Worm (Caenorhabditis elegans) whole organism, L2 larva: ENCODE data around the gene R13H4.7.

ENCODE experiments used
- C34F6.9 ChIP-seq: fragments of 150-350 bp; optimal IDR thresholded peaks from 2 replicates; lab custom pipeline; 2014; ENCODE audit warnings: missing biosample characterization, missing genetic modification characterization
- F13H6.1 ChIP-seq: sonication (generic microtip); optimal IDR thresholded peaks from 2 replicates; lab custom pipeline; 2016; ENCODE audit warnings: missing genetic modification characterization, missing compliant biosample characterization
- Y55F3AM.14 ChIP-seq: fragments of 200-800 bp; sonication (Bioruptor generic); optimal IDR thresholded peaks from 2 replicates; lab custom pipeline; 2018; ENCODE audit warnings: mild to moderate bottlenecking, missing genetic modification characterization, missing compliant biosample characterization
- ZK546.5 ChIP-seq: sonication (generic microtip); optimal IDR thresholded peaks from 2 replicates; lab custom pipeline; 2017; ENCODE audit warnings: missing biosample characterization, missing genetic modification characterization
- alr-1 ChIP-seq: fragments of 150-350 bp; optimal IDR thresholded peaks from 2 replicates; lab custom pipeline; 2014; ENCODE audit warnings: missing biosample characterization, missing genetic modification characterization
- aly-2 ChIP-seq: fragments of 150-350 bp; optimal IDR thresholded peaks from 2 replicates; lab custom pipeline; 2014; ENCODE audit warnings: missing biosample characterization, missing genetic modification characterization
- ama-1 ChIP-seq: fragments of 150-350 bp; optimal IDR thresholded peaks from 2 replicates; lab custom pipeline; 2018; ENCODE audit warnings: inconsistent platforms
- blmp-1 ChIP-seq: sonication (generic microtip); optimal IDR thresholded peaks from 2 replicates; lab custom pipeline; 2017; ENCODE audit warnings: missing genetic modification characterization, mild to moderate bottlenecking, missing compliant biosample characterization, antibody characterized with exemption, moderate library complexity; ENCODE audit not compliant: insufficient read depth
- ceh-82 ChIP-seq: fragments of 150-350 bp; optimal IDR thresholded peaks from 2 replicates; lab custom pipeline; 2014; ENCODE audit warnings: missing biosample characterization, missing genetic modification characterization
- dmd-4 ChIP-seq: sonication (generic microtip); optimal IDR thresholded peaks from 2 replicates; lab custom pipeline; 2017; ENCODE audit warnings: missing biosample characterization, missing genetic modification characterization
- egl-27 ChIP-seq: sonication (generic microtip); optimal IDR thresholded peaks from 3 replicates; lab custom pipeline; 2017; ENCODE audit warnings: missing biosample characterization, missing genetic modification reagents, missing genetic modification characterization
- elt-1 ChIP-seq: fragments of 150-350 bp; optimal IDR thresholded peaks from 2 replicates; lab custom pipeline; 2014; ENCODE audit warnings: missing biosample characterization, missing genetic modification characterization
- elt-3 ChIP-seq: sonication (generic microtip); optimal IDR thresholded peaks from 2 replicates; lab custom pipeline; 2017; ENCODE audit warnings: missing biosample characterization, missing genetic modification characterization
- fos-1 ChIP-seq: fragments of 150-350 bp; optimal IDR thresholded peaks from 2 replicates; lab custom pipeline; 2014; ENCODE audit warnings: missing biosample characterization, missing genetic modification characterization
- gmeb-1 ChIP-seq: fragments of 150-350 bp; optimal IDR thresholded peaks from 2 replicates; lab custom pipeline; 2014; ENCODE audit warnings: missing biosample characterization, missing genetic modification characterization
- lin-11 ChIP-seq: fragments of 150-350 bp; sonication (generic microtip); optimal IDR thresholded peaks from 2 replicates; lab custom pipeline; 2014; ENCODE audit warnings: missing biosample characterization, missing genetic modification characterization, inconsistent platforms, mixed read lengths
- lin-13 ChIP-seq: fragments of 150-350 bp; optimal IDR thresholded peaks from 2 replicates; lab custom pipeline; 2014; ENCODE audit warnings: missing biosample characterization, missing genetic modification reagents, missing genetic modification characterization
- lin-39 ChIP-seq: fragments of 150-350 bp; optimal IDR thresholded peaks from 2 replicates; lab custom pipeline; 2014; ENCODE audit warnings: missing biosample characterization, missing genetic modification reagents, missing genetic modification characterization
- mab-5 ChIP-seq: fragments of 150-350 bp; optimal IDR thresholded peaks from 2 replicates; lab custom pipeline; 2014; ENCODE audit warnings: missing biosample characterization, missing genetic modification characterization
- mbf-1 ChIP-seq: sonication (generic microtip); optimal IDR thresholded peaks from 2 replicates; lab custom pipeline; 2017; ENCODE audit warnings: missing biosample characterization, missing genetic modification characterization
- mdl-1 ChIP-seq, 2 experiments: fragments of 150-350 bp in 1 of 2; sonication (generic microtip) in 1 of 2; optimal IDR thresholded peaks; 2 replicates each; lab custom pipeline; 2017; ENCODE audit warnings: missing biosample characterization in 2 of 2, missing genetic modification characterization in 2 of 2
- nhr-11 ChIP-seq: fragments of 150-350 bp; optimal IDR thresholded peaks from 2 replicates; lab custom pipeline; 2014; ENCODE audit warnings: missing biosample characterization, missing genetic modification characterization
- nhr-12 ChIP-seq: fragments of 150-350 bp; optimal IDR thresholded peaks from 2 replicates; lab custom pipeline; 2014; ENCODE audit warnings: missing biosample characterization, missing genetic modification characterization
- nhr-129 ChIP-seq: fragments of 150-350 bp; optimal IDR thresholded peaks from 2 replicates; lab custom pipeline; 2014; ENCODE audit warnings: missing biosample characterization, missing genetic modification characterization
- nhr-23 ChIP-seq: fragments of 150-350 bp; optimal IDR thresholded peaks from 2 replicates; lab custom pipeline; 2014; ENCODE audit warnings: missing biosample characterization, missing genetic modification reagents, missing genetic modification characterization
- nhr-237 ChIP-seq: fragments of 150-350 bp; optimal IDR thresholded peaks from 2 replicates; lab custom pipeline; 2014; ENCODE audit warnings: missing biosample characterization, missing genetic modification characterization
- nhr-25 ChIP-seq: fragments of 150-350 bp; sonication (generic microtip); optimal IDR thresholded peaks from 3 replicates; lab custom pipeline; 2014; ENCODE audit warnings: missing biosample characterization, missing genetic modification characterization
- nhr-6 ChIP-seq: fragments of 150-350 bp; optimal IDR thresholded peaks from 2 replicates; lab custom pipeline; 2014; ENCODE audit warnings: missing biosample characterization, missing genetic modification characterization
- nhr-77 ChIP-seq: fragments of 150-350 bp; optimal IDR thresholded peaks from 2 replicates; lab custom pipeline; 2014; ENCODE audit warnings: missing biosample characterization, missing genetic modification characterization
- peb-1 ChIP-seq: fragments of 150-350 bp; optimal IDR thresholded peaks from 2 replicates; lab custom pipeline; 2014; ENCODE audit warnings: missing biosample characterization, missing genetic modification characterization
- sem-4 ChIP-seq: fragments of 150-350 bp; optimal IDR thresholded peaks from 2 replicates; lab custom pipeline; 2014; ENCODE audit warnings: missing biosample characterization, missing genetic modification reagents, missing genetic modification characterization
- skn-1 ChIP-seq: sonication (generic microtip); optimal IDR thresholded peaks from 2 replicates; lab custom pipeline; 2017; ENCODE audit warnings: missing biosample characterization, missing genetic modification characterization
- sma-3 ChIP-seq: sonication (generic microtip); optimal IDR thresholded peaks from 2 replicates; lab custom pipeline; 2016; ENCODE audit warnings: missing genetic modification reagents, missing genetic modification characterization, missing compliant biosample characterization
- sma-9 ChIP-seq, 2 experiments: fragments of 150-350 bp in 1 of 2; sonication (generic microtip) in 1 of 2; optimal IDR thresholded peaks; 2 replicates each; lab custom pipeline; 2014 to 2016; ENCODE audit warnings: missing genetic modification characterization in 2 of 2, mild to moderate bottlenecking in 1 of 2, missing biosample characterization in 1 of 2, missing compliant biosample characterization in 1 of 2, missing genetic modification reagents in 1 of 2, moderate library complexity in 1 of 2
- snpc-4 ChIP-seq: fragments of 150-350 bp; optimal IDR thresholded peaks from 2 replicates; lab custom pipeline; 2014; ENCODE audit warnings: missing biosample characterization, missing genetic modification characterization
- unc-62 ChIP-seq: fragments of 150-350 bp; optimal IDR thresholded peaks from 2 replicates; lab custom pipeline; 2014; ENCODE audit warnings: missing biosample characterization, missing genetic modification reagents, missing genetic modification characterization
- zag-1 ChIP-seq: fragments of 150-350 bp; optimal IDR thresholded peaks from 2 replicates; lab custom pipeline; 2014; ENCODE audit warnings: missing biosample characterization, missing genetic modification characterization
- ztf-1 ChIP-seq: fragments of 200-800 bp; sonication (Bioruptor generic); conservative IDR thresholded peaks from 2 replicates; pipeline ENCODE4 v1.3.6; 2022; ENCODE audit warnings: missing genetic modification characterization, missing compliant biosample characterization
- ztf-4 ChIP-seq: fragments of 150-350 bp; optimal IDR thresholded peaks from 2 replicates; lab custom pipeline; 2014; ENCODE audit warnings: missing biosample characterization, missing genetic modification characterization

Gene R13H4.7

ce11 chrV:11822461-11822939 lies 45.5 kb downstream of the R13H4.7 start, which contains the start of gene pyc-1 (continued):
- no peak for TF ChIP-seq alr-1 (tag; lab: Kevin White, UChicago)
- no peak for TF ChIP-seq nhr-12 (tag; lab: Kevin White, UChicago)
- TF ChIP-seq sem-4 (tag; lab: Kevin White, UChicago) = no peak
- peak; percentile 57 for TF ChIP-seq gmeb-1 (tag; lab: Kevin White, UChicago)

- TF ChIP-seq dmd-4 (no peak), blmp-1 (tag; lab: Kevin White, UChicago) (no peak), elt-1 (tag; lab: Kevin White, UChicago) (no peak), Y55F3AM.14 (no peak), ama-1 (peak; percentile 53), mbf-1 (tag; lab: Kevin White, UChicago) (no peak), aly-2 (tag; lab: Kevin White, UChicago) (no peak), lin-11 (tag; lab: Kevin White, UChicago) (no peak), lin-13 (no peak), sma-9 (GFP tag; optimal IDR thresholded peaks at IDR 0.05; lab: Kevin White, UChicago) (peak; percentile 47), sma-9 (tag; optimal IDR thresholded peaks at IDR 0.05; lab: Kevin White, UChicago) (no peak), fos-1 (tag; lab: Kevin White, UChicago) (peak; percentile 65)
Observed at ce11 chrV:11820551-11820950, 47.5 kb downstream of the R13H4.7 start.

- no peak for TF ChIP-seq nhr-12 (tag; lab: Kevin White, UChicago)
- TF ChIP-seq ztf-4 (tag; lab: Kevin White, UChicago) = no peak
- no peak for TF ChIP-seq nhr-77 (tag; lab: Kevin White, UChicago)
- TF ChIP-seq egl-27 = no peak
- no peak for TF ChIP-seq elt-3 (tag; lab: Kevin White, UChicago)
- no peak for TF ChIP-seq sma-3 (GFP tag; lab: Kevin White, UChicago)
- no peak for TF ChIP-seq lin-13
- TF ChIP-seq aly-2 (tag; lab: Kevin White, UChicago) = no peak
- no peak for TF ChIP-seq gmeb-1 (tag; lab: Kevin White, UChicago)
- TF ChIP-seq zag-1 (tag; lab: Kevin White, UChicago) = no peak
- no peak for TF ChIP-seq C34F6.9 (tag; lab: Kevin White, UChicago)
- no peak for TF ChIP-seq F13H6.1 (tag; lab: Kevin White, UChicago)
- no peak for TF ChIP-seq snpc-4 (tag; lab: Kevin White, UChicago)
- TF ChIP-seq skn-1 = no peak
Observed at ce11 chrV:11819451-11819850, 48.6 kb downstream of the R13H4.7 start.

ce11 chrV:11818786-11819185 lies 49.3 kb downstream of the R13H4.7 start:
- TF ChIP-seq ztf-1 (GFP tag; lab: Robert Waterston, UW) (no peak), nhr-6 (tag; lab: Kevin White, UChicago) (no peak), lin-39 (no peak), snpc-4 (tag; lab: Kevin White, UChicago) (no peak), nhr-25 (tag; lab: Kevin White, UChicago) (no peak), alr-1 (tag; lab: Kevin White, UChicago) (no peak), nhr-23 (tag; lab: Kevin White, UChicago) (no peak), nhr-237 (tag; lab: Kevin White, UChicago) (no peak), mdl-1 (tag; optimal IDR thresholded peaks at IDR 0.05; lab: Kevin White, UChicago) (no peak), unc-62 (no peak), ceh-82 (no peak), peb-1 (tag; lab: Kevin White, UChicago) (no peak), aly-2 (tag; lab: Kevin White, UChicago) (no peak), gmeb-1 (tag; lab: Kevin White, UChicago) (no peak), ama-1 (no peak), nhr-11 (tag; lab: Kevin White, UChicago) (no peak)

ce11 chrV:11818064-11818463 lies 50.0 kb downstream of the R13H4.7 start:
- TF ChIP-seq mab-5 (no peak), ZK546.5 (tag; lab: Kevin White, UChicago) (no peak), nhr-77 (tag; lab: Kevin White, UChicago) (no peak), nhr-25 (tag; lab: Kevin White, UChicago) (no peak), nhr-129 (tag; lab: Kevin White, UChicago) (no peak)
